Worm (Caenorhabditis elegans): ENCODE measurements around the gene F31E8.4.

DNA sequence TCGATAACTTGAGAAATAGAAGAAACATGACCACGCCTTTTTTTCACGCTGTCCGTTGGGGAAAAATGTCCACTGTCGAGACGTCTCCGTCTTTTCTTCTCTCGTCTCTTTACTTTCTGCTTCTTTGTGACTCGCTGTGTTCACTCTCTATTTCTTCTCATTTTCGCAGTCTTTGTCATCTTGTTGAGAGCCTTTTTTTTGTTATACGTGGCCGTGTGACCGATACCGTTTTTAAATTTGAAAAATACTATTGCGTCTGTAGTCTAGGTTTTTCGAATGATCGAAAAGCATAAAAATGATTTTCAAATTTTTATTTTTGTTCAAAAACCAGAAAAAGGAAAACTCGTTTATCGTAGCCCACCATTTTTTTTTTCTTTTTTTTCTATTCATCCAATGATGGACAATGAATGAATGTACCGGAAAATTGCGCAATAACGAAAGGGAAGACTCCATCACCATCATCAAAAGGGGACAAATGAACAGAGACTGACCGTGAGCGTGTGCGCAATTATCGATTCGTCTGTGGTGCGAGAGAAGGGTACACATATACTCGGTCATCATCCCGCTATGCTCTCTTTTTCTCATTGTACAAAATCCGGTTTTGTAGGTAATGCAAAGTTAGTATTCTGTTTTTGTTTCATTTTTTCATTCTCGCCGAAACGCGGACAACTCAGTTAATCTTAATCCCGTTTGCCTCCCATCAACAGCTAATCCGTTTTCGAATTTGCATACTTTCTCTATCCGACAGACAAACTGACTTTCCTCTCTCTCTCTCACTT is 44.5 kb upstream of the F31E8.4 start:
- TF ChIP-seq cog-1 (tag; optimal IDR thresholded peaks at IDR 0.05) (no peak), ref-1 (GFP tag; conservative IDR thresholded peaks at IDR 0.05) (no peak), med-1 (GFP tag; optimal IDR thresholded peaks at IDR 0.05; ENCODE audit: insufficient read depth) (no peak), ztf-23 (GFP tag; IDR thresholded peaks at IDR 0.05) (no peak), tab-1 (GFP tag; IDR thresholded peaks at IDR 0.05) (no peak), flt-1 (GFP tag; IDR thresholded peaks at IDR 0.05) (no peak)

Measured in whole organism, midembryonic.